Worm (Caenorhabditis elegans): Measurements from ENCODE around the gene cdr-1.
"Not testable (repeated sequence)": the region's sequence is repeated elsewhere in the genome, so short reads cannot be mapped to it uniquely, and the experiment has no call there.

Gene cdr-1

ce11 chrV:15929882-15930281 lies 8.8 kb downstream of the cdr-1 start, which contains the start of gene srbc-77:
Gene srbc-77 (plus strand): TSS chrV:15930182.
- TF ChIP-seq nfya-1 (tag; optimal IDR thresholded peaks at IDR 0.05); ceh-19 (GFP tag; optimal IDR thresholded peaks at IDR 0.05); C38D4.7 (GFP tag; optimal IDR thresholded peaks at IDR 0.05): not testable (repeated sequence)

- TF ChIP-seq madf-2 (tag; optimal IDR thresholded peaks at IDR 0.05), result no peak
- no peak for TF ChIP-seq ceh-30 (tag; optimal IDR thresholded peaks at IDR 0.05)
- no peak for TF ChIP-seq F13H6.1 (tag; optimal IDR thresholded peaks at IDR 0.05)
- no peak for TF ChIP-seq K09A11.1 (tag; optimal IDR thresholded peaks at IDR 0.05; ENCODE audit: insufficient read depth)
- TF ChIP-seq ama-1 (optimal IDR thresholded peaks at IDR 0.05), result no peak
- no peak for TF ChIP-seq hlh-13 (GFP tag; optimal IDR thresholded peaks at IDR 0.05)
- TF ChIP-seq pqm-1 (tag; optimal IDR thresholded peaks at IDR 0.05), result no peak
- TF ChIP-seq npax-4 (tag; optimal IDR thresholded peaks at IDR 0.05), result no peak
- no peak for TF ChIP-seq unc-86 (tag; optimal IDR thresholded peaks at IDR 0.05)
- TF ChIP-seq unc-3 (GFP tag; conservative IDR thresholded peaks at IDR 0.05), result no peak
- no peak for TF ChIP-seq unc-3 (tag; optimal IDR thresholded peaks at IDR 0.05)
- TF ChIP-seq gmeb-2 (tag; optimal IDR thresholded peaks at IDR 0.05), result no peak
- no peak for TF ChIP-seq ets-4 (tag; optimal IDR thresholded peaks at IDR 0.05)
Observed at ce11 chrV:15932390-15932789, 11.3 kb downstream of the cdr-1 start, which contains the start of gene srw-26. Gene srw-26 (minus strand): TSS chrV:15932490.

- no peak for TF ChIP-seq nfya-1 (tag; optimal IDR thresholded peaks at IDR 0.05)
- no peak for TF ChIP-seq T23F11.4 (GFP tag; optimal IDR thresholded peaks at IDR 0.05)
- TF ChIP-seq ceh-34 (tag; optimal IDR thresholded peaks at IDR 0.05), result no peak
- TF ChIP-seq hlh-30 (tag; optimal IDR thresholded peaks at IDR 0.05; ENCODE audit: insufficient read depth), result no peak
- no peak for TF ChIP-seq gmeb-2 (tag; optimal IDR thresholded peaks at IDR 0.05)
- no peak for TF ChIP-seq ztf-16 (tag; optimal IDR thresholded peaks at IDR 0.05)
- no peak for TF ChIP-seq sox-2 (GFP tag; IDR thresholded peaks at IDR 0.05)
- no peak for TF ChIP-seq unc-42 (tag; optimal IDR thresholded peaks at IDR 0.05)
- TF ChIP-seq pha-2 (tag; optimal IDR thresholded peaks at IDR 0.05), result no peak
- TF ChIP-seq syd-9 (tag; optimal IDR thresholded peaks at IDR 0.05), result no peak
- TF ChIP-seq fax-1 (tag; optimal IDR thresholded peaks at IDR 0.05), result no peak
- TF ChIP-seq ref-2 (tag; optimal IDR thresholded peaks at IDR 0.05), result no peak
- no peak for TF ChIP-seq ets-4 (tag; optimal IDR thresholded peaks at IDR 0.05)
- TF ChIP-seq ceh-22 (tag; optimal IDR thresholded peaks at IDR 0.05), result no peak
- TF ChIP-seq unc-86 (tag; optimal IDR thresholded peaks at IDR 0.05), result no peak
- no peak for TF ChIP-seq ceh-2 (tag; optimal IDR thresholded peaks at IDR 0.05)
- TF ChIP-seq pha-4 (tag; optimal IDR thresholded peaks at IDR 0.05), result no peak
Observed at ce11 chrV:15940254-15940653, 19.1 kb downstream of the cdr-1 start, which contains the start of gene srw-55. Gene srw-55 (minus strand): TSS chrV:15940354.

ce11 chrV:15943125-15943524 lies 22.0 kb downstream of the cdr-1 start, which contains the start of gene srw-53:
Gene srw-53 (plus strand): TSS chrV:15943425.
- TF ChIP-seq syd-9 (tag; optimal IDR thresholded peaks at IDR 0.05), result no peak
- TF ChIP-seq pax-1 (tag; optimal IDR thresholded peaks at IDR 0.05), result no peak
- TF ChIP-seq ceh-9 (tag; optimal IDR thresholded peaks at IDR 0.05), result no peak
- no peak for TF ChIP-seq hlh-15 (tag; optimal IDR thresholded peaks at IDR 0.05)
- no peak for TF ChIP-seq sox-2 (GFP tag; IDR thresholded peaks at IDR 0.05)
- TF ChIP-seq pag-3 (tag; optimal IDR thresholded peaks at IDR 0.05; ENCODE audit: borderline replicate concordance), result no peak
- TF ChIP-seq fkh-6 (tag; optimal IDR thresholded peaks at IDR 0.05), result no peak
- TF ChIP-seq T23F11.4 (GFP tag; optimal IDR thresholded peaks at IDR 0.05), result no peak
- TF ChIP-seq ceh-14 (tag; optimal IDR thresholded peaks at IDR 0.05), result no peak
- TF ChIP-seq elt-2 (tag; optimal IDR thresholded peaks at IDR 0.05), result no peak
- TF ChIP-seq hlh-6 (tag; optimal IDR thresholded peaks at IDR 0.05), result no peak
- TF ChIP-seq elt-4 (tag; optimal IDR thresholded peaks at IDR 0.05), result no peak
- TF ChIP-seq hlh-13 (GFP tag; optimal IDR thresholded peaks at IDR 0.05), result no peak
- TF ChIP-seq lim-6 (tag; optimal IDR thresholded peaks at IDR 0.05), result no peak

Measured in whole organism, late embryonic.